Fruit fly (Drosophila melanogaster): ENCODE measurements around the gene Tsp26A.
A peak's percentile ranks its signal among the peaks of the same experiment; 100 is the strongest.

Gene Tsp26A

DNA sequence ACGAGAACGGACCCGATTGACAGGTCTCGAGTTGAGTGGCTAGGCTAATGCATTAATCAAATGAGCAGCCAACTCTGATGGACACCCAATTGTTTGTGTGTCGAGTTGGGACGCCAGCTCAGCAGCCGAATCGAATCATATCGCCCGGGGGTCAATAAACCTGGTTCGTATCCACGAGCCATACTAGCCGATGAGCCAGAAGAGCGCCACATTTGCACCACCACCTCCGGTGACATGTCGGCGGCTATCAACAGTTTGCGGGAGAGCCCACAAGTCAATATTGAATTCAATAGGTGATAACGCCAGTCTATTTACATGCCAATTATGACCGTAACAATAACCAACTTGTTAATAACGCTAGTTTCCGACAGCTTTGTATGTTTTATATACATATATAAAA lies 25.9 kb upstream of the Tsp26A start (continued):
- TF ChIP-seq unpg (GFP tag; optimal IDR thresholded peaks at IDR 0.05) (peak; percentile 55), CG4617 (GFP tag; optimal IDR thresholded peaks at IDR 0.05; ENCODE audit: borderline replicate concordance) (no peak), zen2 (GFP tag; IDR thresholded peaks at IDR 0.05; ENCODE audit: partially characterized antibody) (no peak), esg (GFP tag; conservative IDR thresholded peaks at IDR 0.05) (no peak), H15 (GFP tag; IDR thresholded peaks at IDR 0.05) (no peak), CG1529 (GFP tag; optimal IDR thresholded peaks at IDR 0.05) (peak; percentile 46), NC2β (GFP tag; optimal IDR thresholded peaks at IDR 0.05) (no peak), exex (tag; optimal IDR thresholded peaks at IDR 0.05) (peak; percentile 31), Sry-δ (GFP tag; optimal IDR thresholded peaks at IDR 0.05) (no peak), fd96Cb (tag; optimal IDR thresholded peaks at IDR 0.05) (peak; percentile 4), hb (GFP tag; IDR thresholded peaks at IDR 0.05; ENCODE audit: partially characterized antibody) (no peak), CG18011 (GFP tag; optimal IDR thresholded peaks at IDR 0.05) (peak; percentile 2), CG14050 (GFP tag; IDR thresholded peaks at IDR 0.05) (peak; percentile 41; the same call in 1 of the 3 replicates), Myb (GFP tag; optimal IDR thresholded peaks at IDR 0.05) (no peak), stwl (tag; optimal IDR thresholded peaks at IDR 0.05) (no peak), CG9609 (GFP tag; optimal IDR thresholded peaks at IDR 0.05) (no peak), lov (optimal IDR thresholded peaks at IDR 0.05) (no peak), lov (GFP tag; IDR thresholded peaks at IDR 0.05) (peak; percentile 50; the same call in 1 of the 3 replicates), CG12769 (tag; optimal IDR thresholded peaks at IDR 0.05) (peak; percentile 79), Xrp1 (GFP tag; IDR thresholded peaks at IDR 0.05) (peak; percentile 64; the same call in 1 of the 2 replicates), CG1024 (GFP tag; IDR thresholded peaks at IDR 0.05) (peak; percentile 45; the same call in 1 of the 2 replicates), Oaz (GFP tag; IDR thresholded peaks at IDR 0.05) (no peak), cas (GFP tag; IDR thresholded peaks at IDR 0.05) (no peak), zen (tag; optimal IDR thresholded peaks at IDR 0.05) (no peak), CG17186 (GFP tag; optimal IDR thresholded peaks at IDR 0.05) (no peak), fru (optimal IDR thresholded peaks at IDR 0.05) (no peak), gsb-n (tag; optimal IDR thresholded peaks at IDR 0.05) (peak; percentile 57), nerfin-2 (GFP tag; IDR thresholded peaks at IDR 0.05; ENCODE audit: partially characterized antibody) (no peak), C15 (GFP tag; IDR thresholded peaks at IDR 0.05) (no peak), Antp (GFP tag; optimal IDR thresholded peaks at IDR 0.05) (no peak), tgo (GFP tag; IDR thresholded peaks at IDR 0.05) (no peak), org-1 (GFP tag; optimal IDR thresholded peaks at IDR 0.05) (peak; percentile 60), B-H2 (GFP tag; optimal IDR thresholded peaks at IDR 0.05) (peak; percentile 71), fd3F (GFP tag; optimal IDR thresholded peaks at IDR 0.05) (peak; percentile 54), Hey (tag; optimal IDR thresholded peaks at IDR 0.05) (peak; percentile 62), CG2202 (tag; optimal IDR thresholded peaks at IDR 0.05) (peak; percentile 52), CG15696 (tag; optimal IDR thresholded peaks at IDR 0.05) (peak; percentile 58), sim (GFP tag; IDR thresholded peaks at IDR 0.05) (no peak), D19B (GFP tag; optimal IDR thresholded peaks at IDR 0.05) (peak; percentile 4), CG11695 (GFP tag; IDR thresholded peaks at IDR 0.05) (peak; percentile 27; the same call in 1 of the 3 replicates), emc (GFP tag; optimal IDR thresholded peaks at IDR 0.05) (no peak), ato (GFP tag; IDR thresholded peaks at IDR 0.05; ENCODE audit: partially characterized antibody) (no peak), Spps (tag; optimal IDR thresholded peaks at IDR 0.05) (peak; percentile 6), Poxn (GFP tag; IDR thresholded peaks at IDR 0.05) (no peak), Sry-β (GFP tag; optimal IDR thresholded peaks at IDR 0.05) (no peak), slou (GFP tag; optimal IDR thresholded peaks at IDR 0.05) (no peak), ATbp (GFP tag; optimal IDR thresholded peaks at IDR 0.05) (peak; percentile 92), CG12744 (GFP tag; optimal IDR thresholded peaks at IDR 0.05) (no peak), CG1832 (GFP tag; optimal IDR thresholded peaks at IDR 0.05) (no peak), CG4730 (GFP tag; IDR thresholded peaks at IDR 0.05) (no peak), sqz (GFP tag; optimal IDR thresholded peaks at IDR 0.05) (peak; percentile 17), cwo (GFP tag; optimal IDR thresholded peaks at IDR 0.05) (peak; percentile 12)
